Fruit fly (Drosophila melanogaster) whole organism, embryonic: ENCODE measurements around the gene CG5846.

ENCODE experiments used
- Atf6 ChIP-seq: fragments of 200-800 bp; sonication (Bioruptor generic); IDR thresholded peaks from 2 replicates; pipeline ENCODE4 v1.3.6; 2022; ENCODE audit warnings: missing biosample characterization, missing genetic modification characterization
- CG11560 ChIP-seq: fragments of 200-800 bp; sonication (Bioruptor generic); IDR thresholded peaks from 3 replicates; pipeline ENCODE4 v1.3.6; 2022; ENCODE audit warnings: missing biosample characterization, missing genetic modification characterization
- CG12391 ChIP-seq: fragments of 200-800 bp; sonication (Bioruptor generic); optimal IDR thresholded peaks from 3 replicates; lab custom pipeline; 2018; ENCODE audit warnings: missing biosample characterization, mild to moderate bottlenecking, missing genetic modification characterization, moderate library complexity
- CG13287 ChIP-seq: fragments of 200-800 bp; sonication (Bioruptor generic); IDR thresholded peaks from 2 replicates; pipeline ENCODE4 v1.3.6; 2022; ENCODE audit warnings: missing biosample characterization, missing genetic modification characterization; ENCODE audit not compliant: partially characterized antibody
- CG15011 ChIP-seq: fragments of 200-800 bp; sonication (Bioruptor generic); optimal IDR thresholded peaks from 3 replicates; lab custom pipeline; 2018; ENCODE audit warnings: missing biosample characterization, mild to moderate bottlenecking, missing genetic modification characterization
- CG15073 ChIP-seq: fragments of 200-800 bp; sonication (Bioruptor generic); optimal IDR thresholded peaks from 2 replicates; lab custom pipeline; 2016; ENCODE audit warnings: missing biosample characterization, missing genetic modification characterization
- CG15269 ChIP-seq: fragments of 200-800 bp; sonication (Bioruptor generic); optimal IDR thresholded peaks from 2 replicates; lab custom pipeline; 2018; ENCODE audit warnings: missing biosample characterization, mild to moderate bottlenecking, missing genetic modification characterization, moderate library complexity
- CG1602 ChIP-seq: fragments of 200-800 bp; sonication (Bioruptor generic); optimal IDR thresholded peaks from 3 replicates; lab custom pipeline; 2016; ENCODE audit warnings: missing biosample characterization, missing genetic modification characterization
- CG1603 ChIP-seq: fragments of 200-800 bp; sonication (Bioruptor generic); optimal IDR thresholded peaks from 2 replicates; lab custom pipeline; 2019; ENCODE audit warnings: missing biosample characterization, mild to moderate bottlenecking, missing genetic modification characterization, moderate library complexity
- CG17568 ChIP-seq: fragments of 200-800 bp; sonication (Bioruptor generic); optimal IDR thresholded peaks from 2 replicates; lab custom pipeline; 2018; ENCODE audit warnings: missing biosample characterization, mild to moderate bottlenecking, missing genetic modification characterization, moderate library complexity
- CG17829 ChIP-seq: fragments of 200-800 bp; optimal IDR thresholded peaks from 2 replicates; lab custom pipeline; 2019; ENCODE audit warnings: missing biosample characterization, mild to moderate bottlenecking, missing genetic modification characterization, moderate library complexity
- CG18599 ChIP-seq: fragments of 200-800 bp; sonication (Bioruptor generic); optimal IDR thresholded peaks from 3 replicates; lab custom pipeline; 2017; ENCODE audit warnings: missing biosample characterization, missing genetic modification characterization, mild to moderate bottlenecking, moderate library complexity, missing genetic modification reagents
- CG31441 ChIP-seq: fragments of 200-800 bp; sonication (Bioruptor generic); IDR thresholded peaks from 2 replicates; pipeline ENCODE4 v1.3.6; 2022; ENCODE audit warnings: missing biosample characterization, missing genetic modification characterization
- CG3995 ChIP-seq: fragments of 200-800 bp; sonication (Bioruptor generic); optimal IDR thresholded peaks from 3 replicates; lab custom pipeline; 2016; ENCODE audit warnings: missing biosample characterization, missing genetic modification characterization
- CG42726 ChIP-seq: fragments of 200-800 bp; sonication (Bioruptor generic); IDR thresholded peaks from 2 replicates; pipeline ENCODE4 v1.3.6; 2022; ENCODE audit warnings: missing biosample characterization, missing genetic modification characterization; ENCODE audit not compliant: partially characterized antibody
- CG4617 ChIP-seq: fragments of 200-800 bp; sonication (Bioruptor generic); optimal IDR thresholded peaks from 3 replicates; lab custom pipeline; 2016; ENCODE audit warnings: missing biosample characterization, missing genetic modification characterization, borderline replicate concordance
- CG7372 ChIP-seq: fragments of 200-800 bp; sonication (Bioruptor generic); IDR thresholded peaks from 2 replicates; pipeline ENCODE4 v1.3.6; 2022; ENCODE audit warnings: missing biosample characterization, missing genetic modification characterization
- CHES-1-like ChIP-seq: fragments of 200-800 bp; sonication (Bioruptor generic); optimal IDR thresholded peaks from 2 replicates; lab custom pipeline; 2016; ENCODE audit warnings: missing biosample characterization, missing genetic modification characterization
- Camta ChIP-seq: fragments of 200-800 bp; sonication (Bioruptor generic); optimal IDR thresholded peaks from 2 replicates; lab custom pipeline; 2016; ENCODE audit warnings: missing biosample characterization, missing genetic modification characterization
- Chrac-16 ChIP-seq: fragments of 200-800 bp; sonication (Bioruptor generic); optimal IDR thresholded peaks from 3 replicates; lab custom pipeline; 2016; ENCODE audit warnings: missing biosample characterization, missing genetic modification characterization
- Dek ChIP-seq: fragments of 200-800 bp; sonication (Bioruptor generic); optimal IDR thresholded peaks from 3 replicates; lab custom pipeline; 2019; ENCODE audit warnings: missing biosample characterization, mild to moderate bottlenecking, missing genetic modification characterization, moderate library complexity
- Dip3 ChIP-seq: fragments of 200-800 bp; sonication (Bioruptor generic); optimal IDR thresholded peaks from 3 replicates; lab custom pipeline; 2016; ENCODE audit warnings: missing biosample characterization, missing genetic modification characterization
- Ets65A ChIP-seq: fragments of 200-800 bp; sonication (Bioruptor generic); peaks from one replicate; lab custom pipeline; 2016; ENCODE audit warnings: missing biosample characterization, missing genetic modification characterization
- H2.0 ChIP-seq: fragments of 200-800 bp; sonication (Bioruptor generic); IDR thresholded peaks from 2 replicates; pipeline ENCODE4 v1.3.6; 2022; ENCODE audit warnings: missing biosample characterization, missing genetic modification characterization
- Hmx ChIP-seq: fragments of 200-800 bp; sonication (Bioruptor generic); optimal IDR thresholded peaks from 2 replicates; lab custom pipeline; 2016; ENCODE audit warnings: missing biosample characterization, missing genetic modification characterization
- Lpt ChIP-seq: fragments of >200 bp; optimal IDR thresholded peaks from 2 replicates; lab custom pipeline; 2018; ENCODE audit warnings: missing biosample characterization, missing genetic modification characterization
- Med ChIP-seq: fragments of 200-800 bp; sonication (Bioruptor generic); peaks from one replicate; lab custom pipeline; 2016; ENCODE audit warnings: missing biosample characterization, missing genetic modification characterization, mild to moderate bottlenecking, inconsistent platforms, moderate library complexity
- NC2β ChIP-seq: fragments of 200-800 bp; sonication (Bioruptor generic); optimal IDR thresholded peaks from 2 replicates; lab custom pipeline; 2016; ENCODE audit warnings: missing biosample characterization, missing genetic modification characterization
- Nf-YB ChIP-seq: fragments of 200-800 bp; sonication (Bioruptor generic); optimal IDR thresholded peaks from 3 replicates; lab custom pipeline; 2019; ENCODE audit warnings: missing biosample characterization, mild to moderate bottlenecking, missing genetic modification characterization, moderate library complexity
- Opbp ChIP-seq: fragments of 200-800 bp; sonication (Bioruptor generic); IDR thresholded peaks from 3 replicates; pipeline ENCODE4 v1.3.6; 2022; ENCODE audit warnings: missing biosample characterization, missing genetic modification characterization; ENCODE audit not compliant: partially characterized antibody
- Sry-β ChIP-seq: fragments of 200-800 bp; sonication (Bioruptor generic); optimal IDR thresholded peaks from 2 replicates; lab custom pipeline; 2018; ENCODE audit warnings: missing biosample characterization, mild to moderate bottlenecking, missing genetic modification characterization, moderate library complexity
- Tbp ChIP-seq: fragments of >200 bp; optimal IDR thresholded peaks from 2 replicates; lab custom pipeline; 2018; ENCODE audit warnings: missing biosample characterization, missing genetic modification characterization
- Usf ChIP-seq: fragments of 200-800 bp; sonication (Bioruptor generic); optimal IDR thresholded peaks from 2 replicates; lab custom pipeline; 2017; ENCODE audit warnings: missing genotype, missing biosample characterization, missing genetic modification characterization
- bab2 ChIP-seq: fragments of 200-800 bp; sonication (Bioruptor generic); optimal IDR thresholded peaks from 2 replicates; lab custom pipeline; 2016; ENCODE audit warnings: missing biosample characterization, missing genetic modification characterization
- corto ChIP-seq: fragments of 200-800 bp; sonication (Bioruptor generic); optimal IDR thresholded peaks from 2 replicates; lab custom pipeline; 2016; ENCODE audit warnings: missing biosample characterization, mild to moderate bottlenecking, missing genetic modification characterization, moderate library complexity
- croc ChIP-seq: fragments of 200-800 bp; sonication (Bioruptor generic); conservative IDR thresholded peaks from 3 replicates; pipeline ENCODE4 v1.3.6; 2022; ENCODE audit warnings: missing biosample characterization, missing genetic modification characterization
- dimm ChIP-seq: fragments of 200-800 bp; sonication (Bioruptor generic); IDR thresholded peaks from 2 replicates; pipeline ENCODE4 v1.3.6; 2022; ENCODE audit warnings: missing biosample characterization, missing genetic modification characterization
- eve ChIP-seq, 2 experiments: fragments of >200 bp; optimal IDR thresholded peaks; 2 replicates each; lab custom pipeline; 2017; ENCODE audit warnings: missing biosample characterization in 2 of 2, missing genetic modification characterization in 2 of 2
- ewg ChIP-seq: fragments of 200-800 bp; sonication (Bioruptor generic); optimal IDR thresholded peaks from 3 replicates; lab custom pipeline; 2017; ENCODE audit warnings: mild to moderate bottlenecking, missing biosample characterization, missing genetic modification reagents, missing genetic modification characterization
- fru ChIP-seq: fragments of >200 bp; optimal IDR thresholded peaks from 2 replicates; lab custom pipeline; 2017
- hkb ChIP-seq, 2 experiments: fragments of 200-800 bp in 1 of 2; fragments of >200 bp in 1 of 2; sonication (Bioruptor generic) in 1 of 2; IDR thresholded peaks in 1 of 2; optimal IDR thresholded peaks in 1 of 2; 2 replicates each; pipeline versions ENCODE4 v1.3.6 to Lab custom; 2017 to 2022; ENCODE audit warnings: missing biosample characterization in 1 of 2, missing genetic modification characterization in 1 of 2
- knrl ChIP-seq: fragments of 200-800 bp; sonication (Bioruptor generic); IDR thresholded peaks from 3 replicates; pipeline ENCODE4 v1.3.6; 2022; ENCODE audit warnings: missing biosample characterization, missing genetic modification characterization; ENCODE audit not compliant: partially characterized antibody
- mld ChIP-seq: fragments of 200-800 bp; sonication (Bioruptor generic); IDR thresholded peaks from 3 replicates; pipeline ENCODE4 v1.3.6; 2022; ENCODE audit warnings: missing biosample characterization, missing genetic modification characterization; ENCODE audit not compliant: partially characterized antibody
- pho ChIP-seq: fragments of 200-800 bp; sonication (Bioruptor generic); optimal IDR thresholded peaks from 2 replicates; lab custom pipeline; 2016; ENCODE audit warnings: missing biosample characterization, missing genetic modification characterization
- salm ChIP-seq: fragments of 200-800 bp; sonication (Bioruptor generic); optimal IDR thresholded peaks from 2 replicates; lab custom pipeline; 2018; ENCODE audit warnings: missing biosample characterization, mild to moderate bottlenecking, missing genetic modification characterization
- sr ChIP-seq: fragments of 200-800 bp; sonication (Bioruptor generic); IDR thresholded peaks from 3 replicates; pipeline ENCODE4 v1.3.6; 2022; ENCODE audit warnings: missing biosample characterization, missing genetic modification characterization
- tap ChIP-seq: fragments of 200-800 bp; optimal IDR thresholded peaks from 3 replicates; lab custom pipeline; 2019; ENCODE audit warnings: missing biosample characterization, mild to moderate bottlenecking, missing genetic modification characterization, moderate library complexity
- trem ChIP-seq: fragments of 200-800 bp; optimal IDR thresholded peaks from 3 replicates; lab custom pipeline; 2019; ENCODE audit warnings: missing biosample characterization, mild to moderate bottlenecking, missing genetic modification characterization, moderate library complexity
- ttk ChIP-seq: fragments of 200-800 bp; sonication (Bioruptor generic); IDR thresholded peaks from 2 replicates; pipeline ENCODE4 v2.1.2; 2022; ENCODE audit warnings: missing biosample characterization, missing genetic modification characterization
- yki ChIP-seq: fragments of >200 bp; optimal IDR thresholded peaks from 3 replicates; lab custom pipeline; 2018
- zen2 ChIP-seq: fragments of 200-800 bp; sonication (Bioruptor generic); IDR thresholded peaks from 3 replicates; pipeline ENCODE4 v1.3.6; 2022; ENCODE audit warnings: missing biosample characterization, missing genetic modification characterization; ENCODE audit not compliant: partially characterized antibody

Gene CG5846

DNA sequence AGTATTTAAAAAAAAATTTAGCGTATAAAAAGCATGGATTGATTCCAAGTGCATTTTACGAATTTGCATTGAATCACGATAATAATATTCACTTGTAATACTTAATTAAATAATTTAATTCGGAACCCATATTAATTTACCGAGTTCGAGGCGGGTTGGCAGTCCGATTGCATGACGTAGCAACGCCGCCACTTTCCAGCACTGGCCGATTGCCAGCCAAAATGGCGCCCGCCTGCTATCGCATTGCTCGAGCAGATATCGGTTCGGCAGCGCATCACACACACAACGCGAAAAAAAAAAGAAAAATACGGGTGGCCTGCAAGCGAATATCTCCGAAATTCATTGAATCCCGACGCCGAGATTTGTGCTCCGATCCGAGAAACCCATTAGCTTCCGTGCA lies 46.6 kb upstream of the CG5846 start, which contains the start of gene Ndf (continued):
- TF ChIP-seq CG18599 = no peak
- TF ChIP-seq CG17829 = peak; percentile 61
- peak; percentile 61 for TF ChIP-seq pho
- peak; percentile 52 for TF ChIP-seq CG31441 (GFP tag; lab: Robert Waterston, UW)
- peak; percentile 79 for TF ChIP-seq knrl (GFP tag; lab: Robert Waterston, UW)
- peak; percentile 78; the same call in 2 of the 3 replicates for TF ChIP-seq Opbp (GFP tag; lab: Robert Waterston, UW)
- TF ChIP-seq yki (lab: Kevin White, UChicago) = no peak
- peak; percentile 66 for TF ChIP-seq ewg (GFP tag; lab: Kevin White, UChicago)
- 0 out of 2 replicates have a peak, but pooled peaks have one; percentile 15 for TF ChIP-seq CG7372 (GFP tag; lab: Robert Waterston, UW)
- TF ChIP-seq Atf6 (GFP tag; lab: Robert Waterston, UW) = peak; percentile 66
- peak; percentile 63; the same call in 1 of the 3 replicates for TF ChIP-seq mld (GFP tag; lab: Robert Waterston, UW)
- peak; percentile 80 for TF ChIP-seq CG12391 (tag; lab: Kevin White, UChicago)
- TF ChIP-seq CG13287 (GFP tag; lab: Robert Waterston, UW) = peak; percentile 78
- peak; percentile 47 for TF ChIP-seq CG3995
- peak; percentile 40 for TF ChIP-seq CG1602 (GFP tag; lab: Kevin White, UChicago)
- no peak for TF ChIP-seq sr (GFP tag; lab: Robert Waterston, UW)
- no peak for TF ChIP-seq Tbp
- peak; percentile 89 for TF ChIP-seq CG42726
- TF ChIP-seq Usf = peak; percentile 26
- peak; percentile 69 for TF ChIP-seq NC2β
- no peak for TF ChIP-seq hkb (optimal IDR thresholded peaks at IDR 0.05; lab: Kevin White, UChicago)
- TF ChIP-seq hkb (GFP tag; IDR thresholded peaks at IDR 0.05; lab: Robert Waterston, UW) = peak; percentile 18; the same call in 1 of the 2 replicates
- peak; percentile 17 for TF ChIP-seq CG15269
- no peak for TF ChIP-seq tap (tag; lab: Kevin White, UChicago)
- TF ChIP-seq Hmx (GFP tag; lab: Kevin White, UChicago) = no peak
- TF ChIP-seq croc = no peak
- peak; percentile 29; the same call in 1 of the 2 replicates for TF ChIP-seq dimm (GFP tag; lab: Robert Waterston, UW)
- TF ChIP-seq CHES-1-like = peak; percentile 56
- TF ChIP-seq Nf-YB (GFP tag; lab: Kevin White, UChicago) = peak; percentile 13
- no peak for TF ChIP-seq fru (lab: Kevin White, UChicago)
- peak; percentile 39; the same call in 1 of the 2 replicates for TF ChIP-seq H2.0 (GFP tag; lab: Robert Waterston, UW)
- peak; percentile 47 for TF ChIP-seq Camta (GFP tag; lab: Kevin White, UChicago)
- peak; percentile 58 for TF ChIP-seq Dip3
- peak; percentile 67 for TF ChIP-seq CG4617
- TF ChIP-seq trem (tag; lab: Kevin White, UChicago) = peak; percentile 100
- no peak for TF ChIP-seq CG17568 (GFP tag; lab: Kevin White, UChicago)
- TF ChIP-seq bab2 (GFP tag; lab: Kevin White, UChicago) = peak; percentile 39
- peak; percentile 98 for TF ChIP-seq Med
- TF ChIP-seq CG15073 = no peak
- TF ChIP-seq CG1603 (tag; lab: Kevin White, UChicago) = peak; percentile 84
- TF ChIP-seq corto (GFP tag; lab: Kevin White, UChicago) = no peak
- TF ChIP-seq ttk (GFP tag; lab: Robert Waterston, UW) = peak; percentile 39; the same call in 1 of the 2 replicates
- peak; percentile 92 for TF ChIP-seq Ets65A (GFP tag; lab: Kevin White, UChicago)
- TF ChIP-seq Chrac-16 = peak; percentile 61
- no peak for TF ChIP-seq CG15011 (GFP tag; lab: Kevin White, UChicago)
- TF ChIP-seq Lpt (GFP tag; lab: Kevin White, UChicago) = no peak
- TF ChIP-seq Sry-β = peak; percentile 18
- TF ChIP-seq CG11560 (tag; lab: Robert Waterston, UW) = no peak
- peak; percentile 53 for TF ChIP-seq Dek (tag; lab: Kevin White, UChicago)
- no peak for TF ChIP-seq eve (GFP tag; optimal IDR thresholded peaks at IDR 0.05; lab: Kevin White, UChicago)
- TF ChIP-seq salm (tag; lab: Kevin White, UChicago) = no peak
- peak; percentile 31; the same call in 1 of the 3 replicates for TF ChIP-seq zen2 (GFP tag; lab: Robert Waterston, UW)
